Fruit fly (Drosophila melanogaster) whole organism, embryonic: Measurements from ENCODE around the gene Col4a1.

Source experiments
- CG10565 ChIP-seq: fragments of 200-800 bp; sonication (Bioruptor generic); optimal IDR thresholded peaks from 3 replicates; lab custom pipeline; 2016; ENCODE audit warnings: missing biosample characterization, mild to moderate bottlenecking, missing genetic modification characterization
- CG11456 ChIP-seq: fragments of 200-800 bp; sonication (Bioruptor generic); IDR thresholded peaks from 3 replicates; pipeline ENCODE4 v1.3.6; 2022; ENCODE audit warnings: missing biosample characterization, missing genetic modification characterization
- CG12391 ChIP-seq: fragments of 200-800 bp; sonication (Bioruptor generic); optimal IDR thresholded peaks from 3 replicates; lab custom pipeline; 2018; ENCODE audit warnings: missing biosample characterization, mild to moderate bottlenecking, missing genetic modification characterization, moderate library complexity
- CG12942 ChIP-seq: fragments of 200-800 bp; sonication (Bioruptor generic); optimal IDR thresholded peaks from 3 replicates; lab custom pipeline; 2016; ENCODE audit warnings: missing biosample characterization, missing genetic modification characterization
- CG15073 ChIP-seq: fragments of 200-800 bp; sonication (Bioruptor generic); optimal IDR thresholded peaks from 2 replicates; lab custom pipeline; 2016; ENCODE audit warnings: missing biosample characterization, missing genetic modification characterization
- CG15269 ChIP-seq: fragments of 200-800 bp; sonication (Bioruptor generic); optimal IDR thresholded peaks from 2 replicates; lab custom pipeline; 2018; ENCODE audit warnings: missing biosample characterization, mild to moderate bottlenecking, missing genetic modification characterization, moderate library complexity
- CG17328 ChIP-seq: fragments of 200-800 bp; sonication (Bioruptor generic); IDR thresholded peaks from 2 replicates; pipeline ENCODE4 v1.3.6; 2022; ENCODE audit warnings: missing biosample characterization, missing genetic modification characterization
- CG17612 ChIP-seq: fragments of 200-800 bp; sonication (Bioruptor generic); IDR thresholded peaks from 2 replicates; pipeline ENCODE4 v1.3.6; 2022; ENCODE audit warnings: missing biosample characterization, missing genetic modification characterization
- CG17802 ChIP-seq: fragments of 200-800 bp; sonication (Bioruptor generic); optimal IDR thresholded peaks from 2 replicates; lab custom pipeline; 2018; ENCODE audit warnings: missing biosample characterization, mild to moderate bottlenecking, missing genetic modification characterization, moderate library complexity
- CG17912 ChIP-seq: fragments of 200-800 bp; sonication (Bioruptor generic); optimal IDR thresholded peaks from 2 replicates; lab custom pipeline; 2018; ENCODE audit warnings: missing biosample characterization, mild to moderate bottlenecking, missing genetic modification characterization
- CG2129 ChIP-seq: fragments of 200-800 bp; sonication (Bioruptor generic); IDR thresholded peaks from 2 replicates; pipeline ENCODE4 v1.3.6; 2022; ENCODE audit warnings: missing biosample characterization, missing genetic modification characterization; ENCODE audit not compliant: partially characterized antibody
- CG3163 ChIP-seq: fragments of 200-800 bp; sonication (Bioruptor generic); optimal IDR thresholded peaks from 3 replicates; lab custom pipeline; 2016; ENCODE audit warnings: missing biosample characterization, missing genetic modification characterization
- CG6175 ChIP-seq: fragments of 200-800 bp; sonication (Bioruptor generic); IDR thresholded peaks from 3 replicates; pipeline ENCODE4 v1.3.6; 2022; ENCODE audit warnings: missing biosample characterization, missing genetic modification characterization
- CG6272 ChIP-seq: fragments of 200-800 bp; sonication (Bioruptor generic); IDR thresholded peaks from 2 replicates; pipeline ENCODE4 v1.3.6; 2022; ENCODE audit warnings: missing biosample characterization, missing genetic modification characterization
- CG6765 ChIP-seq: fragments of 200-800 bp; sonication (Bioruptor generic); optimal IDR thresholded peaks from 3 replicates; lab custom pipeline; 2017; ENCODE audit warnings: missing biosample characterization, mild to moderate bottlenecking, missing genetic modification characterization
- CG7357 ChIP-seq: fragments of 200-800 bp; sonication (Bioruptor generic); IDR thresholded peaks from 3 replicates; pipeline ENCODE4 v1.3.6; 2022; ENCODE audit warnings: missing biosample characterization, missing genetic modification characterization
- CG7786 ChIP-seq: fragments of 200-800 bp; sonication (Bioruptor generic); optimal IDR thresholded peaks from 2 replicates; lab custom pipeline; 2016; ENCODE audit warnings: missing biosample characterization, missing genetic modification characterization
- CG7987 ChIP-seq: fragments of 200-800 bp; sonication (Bioruptor generic); optimal IDR thresholded peaks from 2 replicates; lab custom pipeline; 2018; ENCODE audit warnings: missing biosample characterization, mild to moderate bottlenecking, missing genetic modification characterization, moderate library complexity
- CG9727 ChIP-seq: fragments of 200-800 bp; sonication (Bioruptor generic); optimal IDR thresholded peaks from 3 replicates; lab custom pipeline; 2017; ENCODE audit warnings: missing biosample characterization, mild to moderate bottlenecking, missing genetic modification characterization
- CG9817 ChIP-seq: fragments of 200-800 bp; sonication (Bioruptor generic); optimal IDR thresholded peaks from 2 replicates; lab custom pipeline; 2018; ENCODE audit warnings: missing biosample characterization, mild to moderate bottlenecking, missing genetic modification characterization, moderate library complexity
- CG9932 ChIP-seq: fragments of 200-800 bp; sonication (Bioruptor generic); IDR thresholded peaks from 2 replicates; pipeline ENCODE4 v1.3.6; 2022; ENCODE audit warnings: missing biosample characterization, missing genetic modification characterization
- Camta ChIP-seq: fragments of 200-800 bp; sonication (Bioruptor generic); optimal IDR thresholded peaks from 2 replicates; lab custom pipeline; 2016; ENCODE audit warnings: missing biosample characterization, missing genetic modification characterization
- CrebB ChIP-seq: fragments of 200-800 bp; sonication (Bioruptor generic); optimal IDR thresholded peaks from 3 replicates; lab custom pipeline; 2018; ENCODE audit warnings: missing biosample characterization, mild to moderate bottlenecking, missing genetic modification characterization
- Dfd ChIP-seq, 2 experiments: fragments of >200 bp; optimal IDR thresholded peaks; 2 replicates each; lab custom pipeline; 2017; ENCODE audit warnings: missing biosample characterization in 2 of 2, missing genetic modification characterization in 2 of 2
- Dref ChIP-seq: fragments of 200-800 bp; sonication (Bioruptor generic); IDR thresholded peaks from 2 replicates; pipeline ENCODE4 v1.3.6; 2022; ENCODE audit warnings: missing biosample characterization, missing genetic modification characterization
- ERR ChIP-seq: fragments of 200-800 bp; sonication (Bioruptor generic); optimal IDR thresholded peaks from 2 replicates; lab custom pipeline; 2016; ENCODE audit warnings: missing biosample characterization, missing genetic modification characterization
- H2.0 ChIP-seq: fragments of 200-800 bp; sonication (Bioruptor generic); IDR thresholded peaks from 2 replicates; pipeline ENCODE4 v1.3.6; 2022; ENCODE audit warnings: missing biosample characterization, missing genetic modification characterization
- HmgZ ChIP-seq: fragments of 200-800 bp; sonication (Bioruptor generic); optimal IDR thresholded peaks from 2 replicates; lab custom pipeline; 2018; ENCODE audit warnings: missing biosample characterization, mild to moderate bottlenecking, missing genetic modification characterization
- MBD-R2 ChIP-seq: fragments of 200-800 bp; sonication (Bioruptor generic); IDR thresholded peaks from 2 replicates; pipeline ENCODE4 v1.3.6; 2022; ENCODE audit warnings: missing biosample characterization, missing genetic modification characterization
- Meics ChIP-seq: fragments of 200-800 bp; sonication (Bioruptor generic); optimal IDR thresholded peaks from 2 replicates; lab custom pipeline; 2017; ENCODE audit warnings: missing biosample characterization, mild to moderate bottlenecking, missing genetic modification characterization
- Nf-YB ChIP-seq: fragments of 200-800 bp; sonication (Bioruptor generic); optimal IDR thresholded peaks from 3 replicates; lab custom pipeline; 2019; ENCODE audit warnings: missing biosample characterization, mild to moderate bottlenecking, missing genetic modification characterization, moderate library complexity
- Sox102F ChIP-seq: fragments of 200-800 bp; sonication (Bioruptor generic); optimal IDR thresholded peaks from 2 replicates; lab custom pipeline; 2018; ENCODE audit warnings: missing biosample characterization, mild to moderate bottlenecking, missing genetic modification characterization, moderate library complexity
- Stat92E ChIP-seq, 3 experiments: fragments of >200 bp in 2 of 3; fragments of 200-800 bp in 1 of 3; sonication (Bioruptor generic) in 1 of 3; optimal IDR thresholded peaks; 2 replicates each; lab custom pipeline; 2017 to 2019; ENCODE audit warnings: missing biosample characterization in 3 of 3, missing genetic modification characterization in 3 of 3, mild to moderate bottlenecking in 1 of 3, moderate library complexity in 1 of 3
- Taf1 ChIP-seq: fragments of 200-800 bp; sonication (Bioruptor generic); IDR thresholded peaks from 2 replicates; pipeline ENCODE4 v1.3.6; 2022; ENCODE audit warnings: missing biosample characterization, missing genetic modification characterization
- YL-1 ChIP-seq: fragments of 200-800 bp; sonication (Bioruptor generic); optimal IDR thresholded peaks from 3 replicates; lab custom pipeline; 2017; ENCODE audit warnings: missing biosample characterization, mild to moderate bottlenecking, missing genetic modification characterization
- ase ChIP-seq: fragments of 200-800 bp; sonication (Bioruptor generic); IDR thresholded peaks from 3 replicates; pipeline ENCODE4 v1.3.6; 2022; ENCODE audit warnings: missing biosample characterization, missing genetic modification characterization
- btn ChIP-seq: fragments of 200-800 bp; sonication (Bioruptor generic); optimal IDR thresholded peaks from 2 replicates; lab custom pipeline; 2016; ENCODE audit warnings: missing biosample characterization, missing genetic modification characterization
- dimm ChIP-seq: fragments of 200-800 bp; sonication (Bioruptor generic); IDR thresholded peaks from 2 replicates; pipeline ENCODE4 v1.3.6; 2022; ENCODE audit warnings: missing biosample characterization, missing genetic modification characterization
- gem ChIP-seq: fragments of 200-800 bp; sonication (Bioruptor generic); optimal IDR thresholded peaks from 2 replicates; lab custom pipeline; 2019; ENCODE audit warnings: missing biosample characterization, mild to moderate bottlenecking, missing genetic modification characterization, moderate library complexity
- lbe ChIP-seq: fragments of 200-800 bp; sonication (Bioruptor generic); optimal IDR thresholded peaks from 2 replicates; lab custom pipeline; 2016; ENCODE audit warnings: missing biosample characterization, mild to moderate bottlenecking, missing genetic modification characterization
- nerfin-1 ChIP-seq: fragments of 200-800 bp; sonication (Bioruptor generic); optimal IDR thresholded peaks from 3 replicates; lab custom pipeline; 2019; ENCODE audit warnings: missing biosample characterization, mild to moderate bottlenecking, missing genetic modification characterization, moderate library complexity
- oc ChIP-seq: fragments of 200-800 bp; sonication (Bioruptor generic); optimal IDR thresholded peaks from 2 replicates; lab custom pipeline; 2018; ENCODE audit warnings: missing biosample characterization, mild to moderate bottlenecking, missing genetic modification characterization, moderate library complexity
- p53 ChIP-seq: fragments of 200-800 bp; sonication (Bioruptor generic); optimal IDR thresholded peaks from 2 replicates; lab custom pipeline; 2016; ENCODE audit warnings: missing biosample characterization, missing genetic modification characterization
- psq ChIP-seq: fragments of 200-800 bp; sonication (Bioruptor generic); optimal IDR thresholded peaks from 2 replicates; lab custom pipeline; 2017; ENCODE audit warnings: missing biosample characterization, missing genetic modification characterization
- ro ChIP-seq: fragments of 200-800 bp; sonication (Bioruptor generic); IDR thresholded peaks from 2 replicates; pipeline ENCODE4 v1.3.6; 2022; ENCODE audit warnings: missing biosample characterization, missing genetic modification characterization
- scrt ChIP-seq: fragments of 200-800 bp; sonication (Bioruptor generic); optimal IDR thresholded peaks from 2 replicates; lab custom pipeline; 2018; ENCODE audit warnings: missing biosample characterization, mild to moderate bottlenecking, missing genetic modification characterization, moderate library complexity
- sim ChIP-seq: fragments of 200-800 bp; sonication (Bioruptor generic); IDR thresholded peaks from 2 replicates; pipeline ENCODE4 v1.3.6; 2022; ENCODE audit warnings: missing biosample characterization, missing genetic modification characterization
- sisA ChIP-seq: fragments of 200-800 bp; sonication (Bioruptor generic); IDR thresholded peaks from 2 replicates; pipeline ENCODE4 v1.3.6; 2022; ENCODE audit warnings: missing biosample characterization, missing genetic modification characterization
- unc-4 ChIP-seq: fragments of 200-800 bp; sonication (Bioruptor generic); IDR thresholded peaks from 2 replicates; pipeline ENCODE4 v1.3.6; 2022; ENCODE audit warnings: missing biosample characterization, missing genetic modification characterization; ENCODE audit not compliant: partially characterized antibody

The Col4a1 gene

DNA sequence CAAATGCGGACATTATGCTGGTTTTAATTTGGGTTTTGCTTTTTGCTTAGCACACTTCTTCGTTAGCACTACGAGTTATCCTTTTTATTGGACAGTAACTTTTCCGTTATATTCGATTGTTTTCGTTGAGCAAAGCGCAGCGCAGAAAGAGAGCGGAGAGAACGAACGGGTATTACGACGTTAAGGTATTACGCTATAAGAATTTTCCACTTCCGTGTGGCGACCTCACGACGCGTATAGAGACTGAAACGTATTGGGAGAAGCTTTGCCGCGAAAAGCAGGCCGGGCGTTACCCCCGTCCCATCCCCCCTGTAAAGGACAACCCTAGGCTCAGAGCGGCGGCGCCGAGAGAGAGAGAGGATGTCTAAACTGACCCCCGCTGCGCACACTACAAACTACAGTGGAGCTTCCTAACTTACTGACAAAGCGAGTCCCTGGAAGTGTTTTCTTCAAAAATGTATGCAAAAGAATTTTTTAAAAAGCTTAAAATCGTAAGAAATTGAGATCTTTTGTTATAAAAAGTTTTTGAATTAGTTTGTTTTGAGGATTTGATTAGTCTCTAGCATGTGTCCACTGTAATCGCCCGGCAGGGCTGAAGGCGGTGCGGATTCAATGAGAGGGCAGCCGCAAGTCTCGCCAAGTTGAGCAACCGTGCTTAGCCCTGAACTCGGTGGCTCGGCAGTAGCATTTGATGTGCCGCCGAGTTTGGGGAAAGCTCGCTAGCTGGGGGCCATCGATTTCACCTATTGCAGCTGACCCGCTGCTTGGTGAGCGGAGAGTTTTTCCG, 24.5 kb upstream of the Col4a1 start (continued):
- TF ChIP-seq scrt (GFP tag; lab: Kevin White, UChicago), result peak; percentile 93
- TF ChIP-seq Dfd (GFP tag; optimal IDR thresholded peaks at IDR 0.05; lab: Kevin White, UChicago), result no peak
- no peak for TF ChIP-seq unc-4
- TF ChIP-seq lbe (GFP tag; lab: Kevin White, UChicago), result peak; percentile 46
- TF ChIP-seq CG6272 (GFP tag; lab: Robert Waterston, UW), result peak; percentile 94
- peak; percentile 93 for TF ChIP-seq CG6175 (GFP tag; lab: Robert Waterston, UW)
- peak; percentile 84 for TF ChIP-seq btn (GFP tag; lab: Kevin White, UChicago)
- TF ChIP-seq MBD-R2 (GFP tag; lab: Robert Waterston, UW), result peak; percentile 89
- peak; percentile 88 for TF ChIP-seq ro (GFP tag; lab: Robert Waterston, UW)
- TF ChIP-seq CG17802 (tag; lab: Kevin White, UChicago), result peak; percentile 72
- TF ChIP-seq sisA (GFP tag; lab: Robert Waterston, UW), result peak; percentile 97
- peak; percentile 97 for TF ChIP-seq CG9932 (GFP tag; lab: Robert Waterston, UW)
- peak; percentile 90 for TF ChIP-seq dimm
- peak; percentile 75 for TF ChIP-seq Nf-YB
- TF ChIP-seq sim (GFP tag; lab: Robert Waterston, UW), result peak; percentile 81
- TF ChIP-seq Camta (GFP tag; lab: Kevin White, UChicago), result peak; percentile 92
- TF ChIP-seq CG15073 (GFP tag; lab: Kevin White, UChicago), result peak; percentile 74
- peak; percentile 96 for TF ChIP-seq HmgZ
- peak; percentile 94 for TF ChIP-seq ase
- TF ChIP-seq Meics (GFP tag; lab: Kevin White, UChicago), result peak; percentile 97
- TF ChIP-seq psq (GFP tag; lab: Kevin White, UChicago), result peak; percentile 74
- TF ChIP-seq CG6765 (GFP tag; lab: Kevin White, UChicago), result peak; percentile 86
- 0 out of 2 replicates have a peak, but pooled peaks have one; percentile 36 for TF ChIP-seq Dref (GFP tag; lab: Robert Waterston, UW)
- TF ChIP-seq CG9817 (tag; lab: Kevin White, UChicago), result peak; percentile 96
- TF ChIP-seq Stat92E (GFP tag; optimal IDR thresholded peaks at IDR 0.05; lab: Kevin White, UChicago), result no peak
- TF ChIP-seq CG12942 (GFP tag; lab: Kevin White, UChicago), result peak; percentile 84
- peak; percentile 93 for TF ChIP-seq H2.0
- peak; percentile 95 for TF ChIP-seq ERR (GFP tag; lab: Kevin White, UChicago)
- TF ChIP-seq CG17328 (GFP tag; lab: Robert Waterston, UW), result peak; percentile 95
- TF ChIP-seq CG17912 (GFP tag; lab: Kevin White, UChicago), result peak; percentile 51
- TF ChIP-seq CG12391 (tag; lab: Kevin White, UChicago), result peak; percentile 93
- peak; percentile 94 for TF ChIP-seq Taf1 (GFP tag; lab: Robert Waterston, UW)
- TF ChIP-seq CG15269 (tag; lab: Kevin White, UChicago), result peak; percentile 96
- peak; percentile 86 for TF ChIP-seq nerfin-1 (tag; lab: Kevin White, UChicago)
- TF ChIP-seq CG7786 (GFP tag; lab: Kevin White, UChicago), result peak; percentile 97
- TF ChIP-seq CG10565 (GFP tag; lab: Kevin White, UChicago), result peak; percentile 62
- peak; percentile 89 for TF ChIP-seq p53 (GFP tag; lab: Kevin White, UChicago)
- peak; percentile 93 for TF ChIP-seq CG9727
- TF ChIP-seq CrebB (tag; lab: Kevin White, UChicago), result peak; percentile 92
- TF ChIP-seq CG3163 (GFP tag; lab: Kevin White, UChicago), result peak; percentile 78
- TF ChIP-seq CG11456 (GFP tag; lab: Robert Waterston, UW), result peak; percentile 96
- TF ChIP-seq CG7357 (GFP tag; lab: Robert Waterston, UW), result peak; percentile 87
- TF ChIP-seq CG17612, result peak; percentile 93
- TF ChIP-seq YL-1 (GFP tag; lab: Kevin White, UChicago), result peak; percentile 60
- TF ChIP-seq CG7987 (GFP tag; lab: Kevin White, UChicago), result peak; percentile 89
- peak; percentile 94 for TF ChIP-seq oc (tag; lab: Kevin White, UChicago)
- no peak for TF ChIP-seq CG2129 (GFP tag; lab: Robert Waterston, UW)
- TF ChIP-seq Sox102F, result peak; percentile 94
- TF ChIP-seq gem (tag; lab: Kevin White, UChicago), result peak; percentile 95
